Worm (Caenorhabditis elegans) whole organism, early embryonic: ENCODE data around the gene C14B9.10.

ENCODE experiments used
- F13C5.2 ChIP-seq: sonication (generic microtip); optimal IDR thresholded peaks from 2 replicates; lab custom pipeline; 2017; ENCODE audit warnings: mild to moderate bottlenecking, missing genetic modification characterization, inconsistent platforms, missing compliant biosample characterization
- ama-1 ChIP-seq: fragments of 150-350 bp; optimal IDR thresholded peaks from 2 replicates; lab custom pipeline; 2014
- ceh-36 ChIP-seq: sonication (generic microtip); optimal IDR thresholded peaks from 2 replicates; lab custom pipeline; 2016; ENCODE audit warnings: missing genetic modification characterization, inconsistent platforms, missing compliant biosample characterization
- ets-7 ChIP-seq: sonication (generic microtip); optimal IDR thresholded peaks from 2 replicates; lab custom pipeline; 2016; ENCODE audit warnings: missing genotype, missing genetic modification characterization, missing compliant biosample characterization
- flt-1 ChIP-seq: fragments of 200-800 bp; sonication (Bioruptor generic); IDR thresholded peaks from 2 replicates; pipeline ENCODE4 v1.3.6; 2022; ENCODE audit warnings: missing genetic modification characterization, missing compliant biosample characterization
- hmbx-1 ChIP-seq: sonication (generic microtip); optimal IDR thresholded peaks from 2 replicates; lab custom pipeline; 2016; ENCODE audit warnings: mild to moderate bottlenecking, missing genetic modification characterization, missing compliant biosample characterization
- hmg-4 ChIP-seq: fragments of 200-800 bp; sonication (Bioruptor generic); optimal IDR thresholded peaks from 2 replicates; lab custom pipeline; 2018; ENCODE audit warnings: mild to moderate bottlenecking, missing genetic modification characterization, missing compliant biosample characterization
- hnd-1 ChIP-seq: sonication (generic microtip); optimal IDR thresholded peaks from 2 replicates; lab custom pipeline; 2016; ENCODE audit warnings: missing genetic modification characterization, missing compliant biosample characterization
- pes-1 ChIP-seq: fragments of 200-800 bp; sonication (Bioruptor generic); IDR thresholded peaks from 2 replicates; pipeline ENCODE4 v1.3.6; 2022; ENCODE audit warnings: missing genetic modification reagents, missing genetic modification characterization, missing compliant biosample characterization
- scrt-1 ChIP-seq: fragments of 200-800 bp; sonication (Bioruptor generic); IDR thresholded peaks from 2 replicates; pipeline ENCODE4 v1.3.6; 2022; ENCODE audit warnings: missing genetic modification characterization, missing compliant biosample characterization

DNA sequence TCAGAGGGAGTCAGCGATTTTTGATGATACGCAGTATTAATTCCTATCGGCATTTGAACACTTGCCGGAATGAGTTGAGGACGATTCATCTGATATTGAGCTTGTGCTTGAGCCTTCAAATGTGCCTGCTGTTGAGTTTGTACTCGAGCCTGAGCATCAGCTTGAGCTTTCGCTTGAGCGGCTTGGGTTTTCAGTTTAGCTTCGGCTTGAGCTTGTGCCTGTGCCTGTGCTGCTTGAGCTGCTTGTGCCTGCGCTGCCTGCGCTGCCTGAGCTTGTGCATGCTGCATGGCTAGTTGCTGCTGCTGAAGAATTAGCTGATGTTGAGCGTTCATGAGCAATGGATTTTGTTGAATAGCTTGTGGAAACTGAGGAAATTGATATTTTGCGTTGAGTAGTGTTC is 14.8 kb upstream of the C14B9.10 start:
- TF ChIP-seq hnd-1 (no peak), hmbx-1 (no peak), scrt-1 (GFP tag; lab: Robert Waterston, UW) (no peak), pes-1 (no peak), ama-1 (lab: Kevin White, UChicago) (no peak), ets-7 (no peak), ceh-36 (tag; lab: Kevin White, UChicago) (no peak), F13C5.2 (tag; lab: Kevin White, UChicago) (no peak), flt-1 (GFP tag; lab: Robert Waterston, UW) (no peak), hmg-4 (no peak)
